Fruit fly (Drosophila melanogaster): Measurements from ENCODE around the gene colt.
A peak's percentile ranks its signal among the peaks of the same experiment; 100 is the strongest.

The colt gene

DNA sequence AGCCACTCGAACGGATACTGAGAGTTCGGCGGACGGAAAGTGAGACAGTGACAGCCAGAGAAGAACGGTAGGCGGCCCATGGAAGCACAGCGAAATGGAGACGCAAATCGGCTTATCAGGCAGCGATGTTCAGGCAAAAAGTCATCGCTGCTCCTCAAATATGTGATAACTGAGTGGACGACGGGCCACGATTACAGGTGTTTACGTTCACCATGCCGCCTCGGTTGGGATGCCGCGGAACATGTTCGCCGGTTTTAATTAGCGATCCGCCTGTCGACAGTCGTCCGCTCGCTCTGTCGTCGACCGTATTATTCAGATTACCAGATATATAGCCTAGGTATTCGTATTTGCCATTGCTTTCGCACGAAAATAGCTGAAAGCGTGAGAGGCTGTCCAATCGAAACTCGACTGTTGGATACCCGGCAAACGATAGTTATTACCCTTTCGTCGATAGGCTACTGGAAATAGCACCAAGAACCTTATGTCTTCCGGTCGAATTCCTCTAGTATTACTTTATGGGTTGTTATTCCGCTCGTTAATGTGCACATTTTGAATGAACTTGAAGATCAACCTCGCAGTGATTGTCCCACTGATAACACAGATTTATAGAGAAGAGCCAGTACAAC lies 18.7 kb downstream of the colt start (continued):
- TF ChIP-seq Bgb (GFP tag; IDR thresholded peaks at IDR 0.05; ENCODE audit: partially characterized antibody) (no peak), HLH4C (GFP tag; IDR thresholded peaks at IDR 0.05; ENCODE audit: partially characterized antibody) (no peak), lbe (GFP tag; optimal IDR thresholded peaks at IDR 0.05) (peak; percentile 17), Eip74EF (GFP tag; optimal IDR thresholded peaks at IDR 0.05) (no peak), ATbp (GFP tag; optimal IDR thresholded peaks at IDR 0.05) (no peak), CG8290 (GFP tag; optimal IDR thresholded peaks at IDR 0.05) (no peak), CG8290 (tag; optimal IDR thresholded peaks at IDR 0.05) (peak in 1 of 2 experiments; percentile 53), inv (GFP tag; IDR thresholded peaks at IDR 0.05; ENCODE audit: partially characterized antibody) (no peak), CG12769 (tag; optimal IDR thresholded peaks at IDR 0.05) (peak; percentile 82), ind (GFP tag; optimal IDR thresholded peaks at IDR 0.05) (no peak), sisA (GFP tag; IDR thresholded peaks at IDR 0.05) (no peak), Hr39 (optimal IDR thresholded peaks at IDR 0.05) (no peak), toy (GFP tag; IDR thresholded peaks at IDR 0.05) (no peak), mirr (GFP tag; optimal IDR thresholded peaks at IDR 0.05) (peak; percentile 73), tap (tag; optimal IDR thresholded peaks at IDR 0.05) (no peak), ac (GFP tag; optimal IDR thresholded peaks at IDR 0.05) (no peak), B-H1 (GFP tag; IDR thresholded peaks at IDR 0.05) (no peak), CG34376 (GFP tag; optimal IDR thresholded peaks at IDR 0.05) (peak; percentile 44), CG16813 (GFP tag; IDR thresholded peaks at IDR 0.05; ENCODE audit: partially characterized antibody) (no peak), CG7987 (GFP tag; optimal IDR thresholded peaks at IDR 0.05) (no peak), Hey (tag; optimal IDR thresholded peaks at IDR 0.05) (peak; percentile 15), Max (GFP tag; optimal IDR thresholded peaks at IDR 0.05) (no peak), CG4282 (GFP tag; optimal IDR thresholded peaks at IDR 0.05) (no peak), Trl (optimal IDR thresholded peaks at IDR 0.05) (peak in 1 of 2 experiments; percentile 55), Trl (GFP tag; optimal IDR thresholded peaks at IDR 0.05) (no peak), CG2889 (GFP tag; IDR thresholded peaks at IDR 0.05) (no peak), CG13894 (tag; optimal IDR thresholded peaks at IDR 0.05) (peak; percentile 97), CG7786 (GFP tag; optimal IDR thresholded peaks at IDR 0.05) (no peak), CG5180 (GFP tag; optimal IDR thresholded peaks at IDR 0.05) (no peak), Kr (GFP tag; optimal IDR thresholded peaks at IDR 0.05) (no peak), gro (GFP tag; optimal IDR thresholded peaks at IDR 0.05) (peak; percentile 36), CG17359 (tag; optimal IDR thresholded peaks at IDR 0.05) (no peak), tio (GFP tag; optimal IDR thresholded peaks at IDR 0.05) (no peak), sim (GFP tag; IDR thresholded peaks at IDR 0.05) (no peak), vfl (GFP tag; optimal IDR thresholded peaks at IDR 0.05) (no peak), corto (GFP tag; optimal IDR thresholded peaks at IDR 0.05) (peak; percentile 36), hth (optimal IDR thresholded peaks at IDR 0.05) (no peak), dm (GFP tag; optimal IDR thresholded peaks at IDR 0.05) (no peak), knrl (GFP tag; IDR thresholded peaks at IDR 0.05; ENCODE audit: partially characterized antibody) (no peak), gsb-n (tag; optimal IDR thresholded peaks at IDR 0.05) (no peak), exex (tag; optimal IDR thresholded peaks at IDR 0.05) (peak; percentile 77), sob (GFP tag; IDR thresholded peaks at IDR 0.05) (no peak), CG12155 (GFP tag; optimal IDR thresholded peaks at IDR 0.05) (no peak), sug (tag; optimal IDR thresholded peaks at IDR 0.05) (peak; percentile 81), HLHmδ (GFP tag; optimal IDR thresholded peaks at IDR 0.05) (no peak), danr (GFP tag; IDR thresholded peaks at IDR 0.05) (no peak), CG10321 (GFP tag; IDR thresholded peaks at IDR 0.05) (no peak), CG10543 (GFP tag; optimal IDR thresholded peaks at IDR 0.05) (peak; percentile 89), sd (tag; optimal IDR thresholded peaks at IDR 0.05) (peak; percentile 82), BEAF-32 (GFP tag; optimal IDR thresholded peaks at IDR 0.05) (peak; percentile 4)
